Fruit fly (Drosophila melanogaster) whole organism, embryonic: ENCODE measurements around the gene Trs23.
A peak's percentile ranks its signal among the peaks of the same experiment; 100 is the strongest.

Experiments used
- Adf1 ChIP-seq: fragments of 200-800 bp; sonication (Bioruptor generic); IDR thresholded peaks from 2 replicates; pipeline ENCODE4 v1.3.6; 2022; ENCODE audit warnings: missing biosample characterization, missing genetic modification characterization
- Awh ChIP-seq: fragments of 200-800 bp; sonication (Bioruptor generic); IDR thresholded peaks from 2 replicates; pipeline ENCODE4, ENCODE4 v1.3.6; 2022; ENCODE audit warnings: missing biosample characterization, missing genetic modification characterization
- C15 ChIP-seq: fragments of 200-800 bp; sonication (Bioruptor generic); IDR thresholded peaks from 3 replicates; pipeline ENCODE4 v1.3.6; 2022; ENCODE audit warnings: missing biosample characterization, missing genetic modification characterization
- CG10267 ChIP-seq: fragments of 200-800 bp; sonication (Bioruptor generic); optimal IDR thresholded peaks from 2 replicates; lab custom pipeline; 2018; ENCODE audit warnings: missing biosample characterization, mild to moderate bottlenecking, missing genetic modification characterization, moderate library complexity
- CG11085 ChIP-seq: fragments of 200-800 bp; sonication (Bioruptor generic); IDR thresholded peaks from 2 replicates; pipeline ENCODE4 v1.3.6; 2022; ENCODE audit warnings: missing biosample characterization, missing genetic modification characterization
- CG11695 ChIP-seq: fragments of 200-800 bp; sonication (Bioruptor generic); IDR thresholded peaks from 3 replicates; pipeline ENCODE4 v1.3.6; 2022; ENCODE audit warnings: missing biosample characterization, missing genetic modification characterization
- CG12236 ChIP-seq: fragments of 200-800 bp; sonication (Bioruptor generic); optimal IDR thresholded peaks from 2 replicates; lab custom pipeline; 2016; ENCODE audit warnings: missing biosample characterization, missing genetic modification characterization
- CG13296 ChIP-seq: fragments of 200-800 bp; sonication (Bioruptor generic); optimal IDR thresholded peaks from 3 replicates; lab custom pipeline; 2018; ENCODE audit warnings: missing biosample characterization, mild to moderate bottlenecking, missing genetic modification characterization
- CG13424 ChIP-seq: fragments of 200-800 bp; sonication (Bioruptor generic); optimal IDR thresholded peaks from 2 replicates; lab custom pipeline; 2019; ENCODE audit warnings: missing biosample characterization, mild to moderate bottlenecking, missing genetic modification characterization, moderate library complexity
- CG14050 ChIP-seq: fragments of 200-800 bp; sonication (Bioruptor generic); IDR thresholded peaks from 3 replicates; pipeline ENCODE4 v1.3.6; 2022; ENCODE audit warnings: missing biosample characterization, missing genetic modification characterization
- CG17361 ChIP-seq: fragments of 200-800 bp; sonication (Bioruptor generic); IDR thresholded peaks from 3 replicates; pipeline ENCODE4 v1.3.6; 2022; ENCODE audit warnings: missing biosample characterization, missing genetic modification characterization
- CG30403 ChIP-seq: fragments of 200-800 bp; sonication (Bioruptor generic); optimal IDR thresholded peaks from 3 replicates; lab custom pipeline; 2016; ENCODE audit warnings: missing biosample characterization, missing genetic modification characterization
- CG3065 ChIP-seq: fragments of 200-800 bp; sonication (Bioruptor generic); optimal IDR thresholded peaks from 2 replicates; lab custom pipeline; 2016; ENCODE audit warnings: missing biosample characterization, missing genetic modification characterization
- CG32532 ChIP-seq: fragments of 200-800 bp; sonication (Bioruptor generic); IDR thresholded peaks from 2 replicates; pipeline ENCODE4 v1.3.6; 2022; ENCODE audit warnings: missing biosample characterization, missing genetic modification characterization
- CG32772 ChIP-seq: fragments of 200-800 bp; sonication (Bioruptor generic); IDR thresholded peaks from 2 replicates; pipeline ENCODE4 v1.3.6; 2022; ENCODE audit warnings: missing biosample characterization, missing genetic modification characterization
- CG4328 ChIP-seq: fragments of 200-800 bp; sonication (Bioruptor generic); optimal IDR thresholded peaks from 3 replicates; lab custom pipeline; 2017; ENCODE audit warnings: missing biosample characterization, missing genetic modification reagents, missing genetic modification characterization
- CG43689 ChIP-seq: fragments of 200-800 bp; sonication (Bioruptor generic); IDR thresholded peaks from 2 replicates; pipeline ENCODE4 v1.3.6; 2022; ENCODE audit warnings: missing biosample characterization, missing genetic modification characterization
- CG6175 ChIP-seq: fragments of 200-800 bp; sonication (Bioruptor generic); IDR thresholded peaks from 3 replicates; pipeline ENCODE4 v1.3.6; 2022; ENCODE audit warnings: missing biosample characterization, missing genetic modification characterization
- CG6254 ChIP-seq: fragments of 200-800 bp; sonication (Bioruptor generic); optimal IDR thresholded peaks from 3 replicates; lab custom pipeline; 2017; ENCODE audit warnings: mild to moderate bottlenecking, missing biosample characterization, missing genetic modification reagents, missing genetic modification characterization
- CG7963 ChIP-seq: fragments of 200-800 bp; sonication (Bioruptor generic); IDR thresholded peaks from 3 replicates; pipeline ENCODE4 v1.3.6; 2022; ENCODE audit warnings: missing biosample characterization, missing genetic modification characterization; ENCODE audit not compliant: partially characterized antibody
- CG8359 ChIP-seq: fragments of 200-800 bp; sonication (Bioruptor generic); optimal IDR thresholded peaks from 2 replicates; lab custom pipeline; 2017; ENCODE audit warnings: missing biosample characterization, mild to moderate bottlenecking, missing genetic modification characterization, borderline replicate concordance
- CHES-1-like ChIP-seq: fragments of 200-800 bp; sonication (Bioruptor generic); optimal IDR thresholded peaks from 2 replicates; lab custom pipeline; 2016; ENCODE audit warnings: missing biosample characterization, missing genetic modification characterization
- Chrac-16 ChIP-seq: fragments of 200-800 bp; sonication (Bioruptor generic); optimal IDR thresholded peaks from 3 replicates; lab custom pipeline; 2016; ENCODE audit warnings: missing biosample characterization, missing genetic modification characterization
- Doc2 ChIP-seq: fragments of 200-800 bp; sonication (Bioruptor generic); IDR thresholded peaks from 2 replicates; pipeline ENCODE4 v1.3.6; 2022; ENCODE audit warnings: missing biosample characterization, missing genetic modification characterization
- Doc3 ChIP-seq: fragments of 200-800 bp; sonication (Bioruptor generic); IDR thresholded peaks from 3 replicates; pipeline ENCODE4 v1.3.6; 2022; ENCODE audit warnings: missing biosample characterization, missing genetic modification characterization; ENCODE audit not compliant: partially characterized antibody
- ERR ChIP-seq: fragments of 200-800 bp; sonication (Bioruptor generic); optimal IDR thresholded peaks from 2 replicates; lab custom pipeline; 2016; ENCODE audit warnings: missing biosample characterization, missing genetic modification characterization
- Fer3 ChIP-seq: fragments of 200-800 bp; sonication (Bioruptor generic); optimal IDR thresholded peaks from 2 replicates; lab custom pipeline; 2018; ENCODE audit warnings: missing biosample characterization, mild to moderate bottlenecking, missing genetic modification characterization, moderate library complexity
- Hr51 ChIP-seq, 2 experiments: fragments of 200-800 bp; sonication (Bioruptor generic); optimal IDR thresholded peaks; 2 replicates in 1 of 2; 3 replicates in 1 of 2; lab custom pipeline; 2016 to 2018; ENCODE audit warnings: missing biosample characterization in 2 of 2, missing genetic modification characterization in 2 of 2, mild to moderate bottlenecking in 1 of 2, moderate library complexity in 1 of 2
- Meics ChIP-seq: fragments of 200-800 bp; sonication (Bioruptor generic); optimal IDR thresholded peaks from 2 replicates; lab custom pipeline; 2017; ENCODE audit warnings: missing biosample characterization, mild to moderate bottlenecking, missing genetic modification characterization
- Myb ChIP-seq: fragments of 200-800 bp; sonication (Bioruptor generic); optimal IDR thresholded peaks from 2 replicates; lab custom pipeline; 2016; ENCODE audit warnings: missing biosample characterization, missing genetic modification characterization
- NC2β ChIP-seq: fragments of 200-800 bp; sonication (Bioruptor generic); optimal IDR thresholded peaks from 2 replicates; lab custom pipeline; 2016; ENCODE audit warnings: missing biosample characterization, missing genetic modification characterization
- NfI ChIP-seq: fragments of 200-800 bp; sonication (Bioruptor generic); optimal IDR thresholded peaks from 3 replicates; lab custom pipeline; 2018; ENCODE audit warnings: missing biosample characterization, mild to moderate bottlenecking, missing genetic modification characterization, moderate library complexity
- Optix ChIP-seq: fragments of 200-800 bp; sonication (Bioruptor generic); IDR thresholded peaks from 3 replicates; pipeline ENCODE4 v1.3.6; 2022; ENCODE audit warnings: missing biosample characterization, missing genetic modification characterization
- Trl ChIP-seq, 3 experiments: fragments of >200 bp in 2 of 3; fragments of 200-800 bp in 1 of 3; sonication (Bioruptor generic) in 1 of 3; optimal IDR thresholded peaks; 2 replicates in 1 of 3; 3 replicates in 2 of 3; lab custom pipeline; 2016 to 2017; ENCODE audit warnings: missing biosample characterization in 1 of 3, missing genetic modification characterization in 1 of 3
- ab ChIP-seq: fragments of 200-800 bp; sonication (Bioruptor generic); optimal IDR thresholded peaks from 2 replicates; lab custom pipeline; 2016; ENCODE audit warnings: missing biosample characterization, missing genetic modification characterization
- bowl ChIP-seq: fragments of 200-800 bp; sonication (Bioruptor generic); IDR thresholded peaks from 2 replicates; pipeline ENCODE4 v1.3.6; 2022; ENCODE audit warnings: missing biosample characterization, missing genetic modification characterization
- caup ChIP-seq: fragments of 200-800 bp; sonication (Bioruptor generic); optimal IDR thresholded peaks from 3 replicates; lab custom pipeline; 2017; ENCODE audit warnings: missing biosample characterization, mild to moderate bottlenecking, missing genetic modification characterization, moderate library complexity; ENCODE audit not compliant: severe bottlenecking
- corto ChIP-seq: fragments of 200-800 bp; sonication (Bioruptor generic); optimal IDR thresholded peaks from 2 replicates; lab custom pipeline; 2016; ENCODE audit warnings: missing biosample characterization, mild to moderate bottlenecking, missing genetic modification characterization, moderate library complexity
- ems ChIP-seq: fragments of 200-800 bp; sonication (Bioruptor generic); optimal IDR thresholded peaks from 3 replicates; lab custom pipeline; 2016; ENCODE audit warnings: missing biosample characterization, missing genetic modification characterization
- esg ChIP-seq: fragments of 200-800 bp; sonication (Bioruptor generic); conservative IDR thresholded peaks from 2 replicates; pipeline ENCODE4 v1.3.6; 2022; ENCODE audit warnings: missing biosample characterization, missing genetic modification characterization
- fru ChIP-seq: fragments of >200 bp; optimal IDR thresholded peaks from 2 replicates; lab custom pipeline; 2017
- fu2 ChIP-seq: fragments of 200-800 bp; sonication (Bioruptor generic); optimal IDR thresholded peaks from 2 replicates; lab custom pipeline; 2016; ENCODE audit warnings: missing biosample characterization, missing genetic modification characterization
- gcm ChIP-seq: fragments of 200-800 bp; sonication (Bioruptor generic); optimal IDR thresholded peaks from 2 replicates; lab custom pipeline; 2019; ENCODE audit warnings: missing biosample characterization, mild to moderate bottlenecking, missing genetic modification characterization, moderate library complexity
- gro ChIP-seq: fragments of 200-800 bp; sonication (Bioruptor generic); optimal IDR thresholded peaks from 2 replicates; lab custom pipeline; 2016; ENCODE audit warnings: missing biosample characterization, missing genetic modification characterization
- ind ChIP-seq: fragments of 200-800 bp; sonication (Bioruptor generic); optimal IDR thresholded peaks from 3 replicates; lab custom pipeline; 2016; ENCODE audit warnings: missing biosample characterization, missing genetic modification characterization
- nau ChIP-seq: fragments of 200-800 bp; sonication (Bioruptor generic); optimal IDR thresholded peaks from 3 replicates; lab custom pipeline; 2017; ENCODE audit warnings: missing biosample characterization, mild to moderate bottlenecking, missing genetic modification characterization, missing genetic modification reagents
- row ChIP-seq: fragments of 200-800 bp; sonication (Bioruptor generic); IDR thresholded peaks from 3 replicates; pipeline ENCODE4 v1.3.6; 2022; ENCODE audit warnings: missing biosample characterization, missing genetic modification characterization
- slou ChIP-seq: fragments of 200-800 bp; sonication (Bioruptor generic); optimal IDR thresholded peaks from 3 replicates; lab custom pipeline; 2016; ENCODE audit warnings: missing biosample characterization, missing genetic modification characterization
- sr ChIP-seq: fragments of 200-800 bp; sonication (Bioruptor generic); IDR thresholded peaks from 3 replicates; pipeline ENCODE4 v1.3.6; 2022; ENCODE audit warnings: missing biosample characterization, missing genetic modification characterization
- tup ChIP-seq: fragments of 200-800 bp; sonication (Bioruptor generic); optimal IDR thresholded peaks from 2 replicates; lab custom pipeline; 2016; ENCODE audit warnings: missing biosample characterization, mild to moderate bottlenecking, missing genetic modification characterization, moderate library complexity
- vvl ChIP-seq: fragments of 200-800 bp; sonication (Bioruptor generic); IDR thresholded peaks from 2 replicates; pipeline ENCODE4 v1.3.6; 2022; ENCODE audit warnings: missing biosample characterization, missing genetic modification characterization
- wdn ChIP-seq: fragments of 200-800 bp; sonication (Bioruptor generic); IDR thresholded peaks from 2 replicates; pipeline ENCODE4 v1.3.6; 2022; ENCODE audit warnings: missing biosample characterization, missing genetic modification characterization

The Trs23 gene

dm6 chr2L:8699895-8700314, 13.9 kb downstream of the Trs23 start (continued):
- TF ChIP-seq CG6254 (GFP tag; lab: Kevin White, UChicago) (peak; percentile 51), wdn (GFP tag; lab: Robert Waterston, UW) (no peak), fru (lab: Kevin White, UChicago) (no peak), CG13424 (tag; lab: Kevin White, UChicago) (peak; percentile 61), esg (GFP tag; lab: Robert Waterston, UW) (no peak), ind (GFP tag; lab: Kevin White, UChicago) (no peak), Doc3 (no peak), sr (GFP tag; lab: Robert Waterston, UW) (no peak), CG10267 (tag; lab: Kevin White, UChicago) (no peak), CG13296 (peak; percentile 74), CHES-1-like (no peak), Fer3 (tag; lab: Kevin White, UChicago) (peak; percentile 55), Optix (no peak), ERR (GFP tag; lab: Kevin White, UChicago) (no peak), nau (GFP tag; lab: Kevin White, UChicago) (peak; percentile 41), Trl (optimal IDR thresholded peaks at IDR 0.05; lab: Kevin White, UChicago) (no peak), Trl (GFP tag; optimal IDR thresholded peaks at IDR 0.05; lab: Kevin White, UChicago) (peak; percentile 1), CG32532 (GFP tag; lab: Robert Waterston, UW) (peak; percentile 42; the same call in 1 of the 2 replicates), ems (GFP tag; lab: Kevin White, UChicago) (no peak), Myb (GFP tag; lab: Kevin White, UChicago) (no peak), C15 (GFP tag; lab: Robert Waterston, UW) (no peak), CG11695 (no peak), CG11085 (no peak), corto (no peak), NC2β (GFP tag; lab: Kevin White, UChicago) (no peak), NfI (GFP tag; lab: Kevin White, UChicago) (peak; percentile 41), bowl (GFP tag; lab: Robert Waterston, UW) (no peak), CG3065 (GFP tag; lab: Kevin White, UChicago) (no peak), CG8359 (no peak), CG7963 (no peak), CG4328 (GFP tag; lab: Kevin White, UChicago) (peak; percentile 52), CG14050 (GFP tag; lab: Robert Waterston, UW) (no peak), Doc2 (GFP tag; lab: Robert Waterston, UW) (no peak), ab (GFP tag; lab: Kevin White, UChicago) (no peak), CG12236 (no peak), Adf1 (GFP tag; lab: Robert Waterston, UW) (peak; percentile 55), Meics (GFP tag; lab: Kevin White, UChicago) (peak; percentile 54), CG43689 (GFP tag; lab: Robert Waterston, UW) (no peak), row (no peak), gcm (GFP tag; lab: Kevin White, UChicago) (peak; percentile 63), fu2 (GFP tag; lab: Kevin White, UChicago) (no peak), Chrac-16 (GFP tag; lab: Kevin White, UChicago) (no peak), Awh (GFP tag; lab: Robert Waterston, UW) (no peak; the same call in 1 of the 2 replicates), vvl (GFP tag; lab: Robert Waterston, UW) (no peak), Hr51 (GFP tag; optimal IDR thresholded peaks at IDR 0.05; lab: Kevin White, UChicago) (peak in 1 of 2 experiments; percentile 38), CG6175 (no peak), gro (GFP tag; lab: Kevin White, UChicago) (peak; percentile 21), CG30403 (GFP tag; lab: Kevin White, UChicago) (no peak), CG32772 (GFP tag; lab: Robert Waterston, UW) (no peak), tup (GFP tag; lab: Kevin White, UChicago) (no peak), caup (GFP tag; lab: Kevin White, UChicago) (peak; percentile 55), CG17361 (GFP tag; lab: Robert Waterston, UW) (no peak), slou (no peak)
